Worm (Caenorhabditis elegans): ENCODE results near the gene ZK353.4.

ce11 chrIII:8413501-8413900 lies 24.1 kb upstream of the ZK353.4 start:
- TF ChIP-seq tra-4 (tag; optimal IDR thresholded peaks at IDR 0.05) (no peak), ama-1 (optimal IDR thresholded peaks at IDR 0.05) (no peak)
